Fruit fly (Drosophila melanogaster) whole organism, embryonic: Measurements from ENCODE around the gene CCDC53.

Experiments
- Atf6 ChIP-seq: fragments of 200-800 bp; sonication (Bioruptor generic); IDR thresholded peaks from 2 replicates; pipeline ENCODE4 v1.3.6; 2022; ENCODE audit warnings: missing biosample characterization, missing genetic modification characterization
- BEAF-32 ChIP-seq: fragments of 200-800 bp; sonication (Bioruptor generic); optimal IDR thresholded peaks from 3 replicates; lab custom pipeline; 2017; ENCODE audit warnings: missing biosample characterization, missing genetic modification characterization, mild to moderate bottlenecking, moderate library complexity, missing genetic modification reagents
- Bgb ChIP-seq: fragments of 200-800 bp; sonication (Bioruptor generic); IDR thresholded peaks from 2 replicates; pipeline ENCODE4 v1.3.6; 2022; ENCODE audit warnings: missing biosample characterization, missing genetic modification characterization; ENCODE audit not compliant: partially characterized antibody
- BtbVII ChIP-seq: fragments of 200-800 bp; sonication (Bioruptor generic); optimal IDR thresholded peaks from 3 replicates; lab custom pipeline; 2017; ENCODE audit warnings: missing biosample characterization, mild to moderate bottlenecking, missing genetic modification characterization
- CG10274 ChIP-seq: fragments of 200-800 bp; sonication (Bioruptor generic); optimal IDR thresholded peaks from 3 replicates; lab custom pipeline; 2017; ENCODE audit warnings: missing biosample characterization, mild to moderate bottlenecking, missing genetic modification characterization
- CG10366 ChIP-seq: fragments of 200-800 bp; sonication (Bioruptor generic); IDR thresholded peaks from 2 replicates; pipeline ENCODE4 v1.3.6; 2022; ENCODE audit warnings: missing biosample characterization, missing genetic modification characterization
- CG11504 ChIP-seq: fragments of 200-800 bp; sonication (Bioruptor generic); optimal IDR thresholded peaks from 3 replicates; lab custom pipeline; 2019; ENCODE audit warnings: missing biosample characterization, mild to moderate bottlenecking, missing genetic modification characterization, moderate library complexity
- CG11560 ChIP-seq: fragments of 200-800 bp; sonication (Bioruptor generic); IDR thresholded peaks from 3 replicates; pipeline ENCODE4 v1.3.6; 2022; ENCODE audit warnings: missing biosample characterization, missing genetic modification characterization
- CG12391 ChIP-seq: fragments of 200-800 bp; sonication (Bioruptor generic); optimal IDR thresholded peaks from 3 replicates; lab custom pipeline; 2018; ENCODE audit warnings: missing biosample characterization, mild to moderate bottlenecking, missing genetic modification characterization, moderate library complexity
- CG13123 ChIP-seq: fragments of 200-800 bp; sonication (Bioruptor generic); optimal IDR thresholded peaks from 2 replicates; lab custom pipeline; 2016; ENCODE audit warnings: missing biosample characterization, missing genetic modification characterization
- CG13287 ChIP-seq: fragments of 200-800 bp; sonication (Bioruptor generic); IDR thresholded peaks from 2 replicates; pipeline ENCODE4 v1.3.6; 2022; ENCODE audit warnings: missing biosample characterization, missing genetic modification characterization; ENCODE audit not compliant: partially characterized antibody
- CG13894 ChIP-seq: fragments of 200-800 bp; sonication (Bioruptor generic); optimal IDR thresholded peaks from 3 replicates; lab custom pipeline; 2018; ENCODE audit warnings: missing biosample characterization, mild to moderate bottlenecking, missing genetic modification characterization, moderate library complexity
- CG14710 ChIP-seq: fragments of 200-800 bp; sonication (Bioruptor generic); optimal IDR thresholded peaks from 3 replicates; lab custom pipeline; 2019; ENCODE audit warnings: missing biosample characterization, mild to moderate bottlenecking, missing genetic modification characterization, moderate library complexity
- CG15514 ChIP-seq: fragments of 200-800 bp; sonication (Bioruptor generic); optimal IDR thresholded peaks from 3 replicates; lab custom pipeline; 2017; ENCODE audit warnings: missing biosample characterization, missing genetic modification characterization, mild to moderate bottlenecking, moderate library complexity, missing genetic modification reagents
- CG15601 ChIP-seq: fragments of 200-800 bp; sonication (Bioruptor generic); optimal IDR thresholded peaks from 3 replicates; lab custom pipeline; 2019; ENCODE audit warnings: missing biosample characterization, mild to moderate bottlenecking, missing genetic modification characterization, moderate library complexity
- CG1647 ChIP-seq: fragments of 200-800 bp; sonication (Bioruptor generic); optimal IDR thresholded peaks from 3 replicates; lab custom pipeline; 2016; ENCODE audit warnings: missing biosample characterization, missing genetic modification characterization
- CG16779 ChIP-seq: fragments of 200-800 bp; sonication (Bioruptor generic); IDR thresholded peaks from 2 replicates; pipeline ENCODE4 v1.3.6; 2022; ENCODE audit warnings: missing biosample characterization, missing genetic modification characterization
- CG30020 ChIP-seq: fragments of 200-800 bp; optimal IDR thresholded peaks from 2 replicates; lab custom pipeline; 2019; ENCODE audit warnings: missing biosample characterization, mild to moderate bottlenecking, missing genetic modification characterization, moderate library complexity
- CG43689 ChIP-seq: fragments of 200-800 bp; sonication (Bioruptor generic); IDR thresholded peaks from 2 replicates; pipeline ENCODE4 v1.3.6; 2022; ENCODE audit warnings: missing biosample characterization, missing genetic modification characterization
- CG4854 ChIP-seq: fragments of 200-800 bp; sonication (Bioruptor generic); optimal IDR thresholded peaks from 2 replicates; lab custom pipeline; 2016; ENCODE audit warnings: missing biosample characterization, missing genetic modification characterization, inconsistent platforms
- CG6654 ChIP-seq: fragments of 200-800 bp; sonication (Bioruptor generic); optimal IDR thresholded peaks from 2 replicates; lab custom pipeline; 2017; ENCODE audit warnings: missing biosample characterization, mild to moderate bottlenecking, missing genetic modification characterization
- CG7963 ChIP-seq: fragments of 200-800 bp; sonication (Bioruptor generic); IDR thresholded peaks from 3 replicates; pipeline ENCODE4 v1.3.6; 2022; ENCODE audit warnings: missing biosample characterization, missing genetic modification characterization; ENCODE audit not compliant: partially characterized antibody
- CG9727 ChIP-seq: fragments of 200-800 bp; sonication (Bioruptor generic); optimal IDR thresholded peaks from 3 replicates; lab custom pipeline; 2017; ENCODE audit warnings: missing biosample characterization, mild to moderate bottlenecking, missing genetic modification characterization
- Camta ChIP-seq: fragments of 200-800 bp; sonication (Bioruptor generic); optimal IDR thresholded peaks from 2 replicates; lab custom pipeline; 2016; ENCODE audit warnings: missing biosample characterization, missing genetic modification characterization
- D19A ChIP-seq: fragments of 200-800 bp; optimal IDR thresholded peaks from 3 replicates; lab custom pipeline; 2019; ENCODE audit warnings: missing biosample characterization, mild to moderate bottlenecking, missing genetic modification characterization, moderate library complexity
- Dip2 ChIP-seq: fragments of 200-800 bp; sonication (Bioruptor generic); IDR thresholded peaks from 2 replicates; pipeline ENCODE4 v1.3.6; 2022; ENCODE audit warnings: missing biosample characterization, missing genetic modification characterization
- Doc2 ChIP-seq: fragments of 200-800 bp; sonication (Bioruptor generic); IDR thresholded peaks from 2 replicates; pipeline ENCODE4 v1.3.6; 2022; ENCODE audit warnings: missing biosample characterization, missing genetic modification characterization
- Fer3 ChIP-seq: fragments of 200-800 bp; sonication (Bioruptor generic); optimal IDR thresholded peaks from 2 replicates; lab custom pipeline; 2018; ENCODE audit warnings: missing biosample characterization, mild to moderate bottlenecking, missing genetic modification characterization, moderate library complexity
- HLH4C ChIP-seq: fragments of 200-800 bp; sonication (Bioruptor generic); IDR thresholded peaks from 3 replicates; pipeline ENCODE4 v1.3.6; 2022; ENCODE audit warnings: missing biosample characterization, missing genetic modification characterization; ENCODE audit not compliant: partially characterized antibody
- Med ChIP-seq: fragments of 200-800 bp; sonication (Bioruptor generic); peaks from one replicate; lab custom pipeline; 2016; ENCODE audit warnings: missing biosample characterization, missing genetic modification characterization, mild to moderate bottlenecking, inconsistent platforms, moderate library complexity
- Meics ChIP-seq: fragments of 200-800 bp; sonication (Bioruptor generic); optimal IDR thresholded peaks from 2 replicates; lab custom pipeline; 2017; ENCODE audit warnings: missing biosample characterization, mild to moderate bottlenecking, missing genetic modification characterization
- NFAT ChIP-seq: fragments of 200-800 bp; sonication (Bioruptor generic); IDR thresholded peaks from 2 replicates; pipeline ENCODE4 v1.3.6; 2022; ENCODE audit warnings: missing biosample characterization, missing genetic modification characterization
- NK7.1 ChIP-seq: fragments of 200-800 bp; sonication (Bioruptor generic); optimal IDR thresholded peaks from 3 replicates; lab custom pipeline; 2016; ENCODE audit warnings: missing biosample characterization, missing genetic modification characterization
- Neu2 ChIP-seq: fragments of 200-800 bp; sonication (Bioruptor generic); optimal IDR thresholded peaks from 3 replicates; lab custom pipeline; 2016; ENCODE audit warnings: missing biosample characterization, missing genetic modification characterization, borderline replicate concordance
- Poxn ChIP-seq: fragments of 200-800 bp; sonication (Bioruptor generic); IDR thresholded peaks from 2 replicates; pipeline ENCODE4 v1.3.6; 2022; ENCODE audit warnings: missing biosample characterization, missing genetic modification characterization
- Side ChIP-seq: fragments of 200-800 bp; sonication (Bioruptor generic); optimal IDR thresholded peaks from 2 replicates; lab custom pipeline; 2016; ENCODE audit warnings: missing biosample characterization, missing genetic modification characterization
- eyg ChIP-seq: fragments of 200-800 bp; sonication (Bioruptor generic); optimal IDR thresholded peaks from 3 replicates; lab custom pipeline; 2016; ENCODE audit warnings: missing biosample characterization, missing genetic modification characterization
- gem ChIP-seq: fragments of 200-800 bp; sonication (Bioruptor generic); optimal IDR thresholded peaks from 2 replicates; lab custom pipeline; 2019; ENCODE audit warnings: missing biosample characterization, mild to moderate bottlenecking, missing genetic modification characterization, moderate library complexity
- ind ChIP-seq: fragments of 200-800 bp; sonication (Bioruptor generic); optimal IDR thresholded peaks from 3 replicates; lab custom pipeline; 2016; ENCODE audit warnings: missing biosample characterization, missing genetic modification characterization
- klu ChIP-seq: fragments of 200-800 bp; sonication (Bioruptor generic); IDR thresholded peaks from 2 replicates; pipeline ENCODE4 v1.3.6; 2022; ENCODE audit warnings: missing biosample characterization, missing genetic modification characterization
- lab ChIP-seq: fragments of 200-800 bp; sonication (Bioruptor generic); optimal IDR thresholded peaks from 3 replicates; lab custom pipeline; 2017; ENCODE audit warnings: missing biosample characterization, missing genetic modification characterization, mild to moderate bottlenecking, moderate library complexity, missing genetic modification reagents
- nau ChIP-seq: fragments of 200-800 bp; sonication (Bioruptor generic); optimal IDR thresholded peaks from 3 replicates; lab custom pipeline; 2017; ENCODE audit warnings: missing biosample characterization, mild to moderate bottlenecking, missing genetic modification characterization, missing genetic modification reagents
- pita ChIP-seq: fragments of 200-800 bp; sonication (Bioruptor generic); optimal IDR thresholded peaks from 2 replicates; lab custom pipeline; 2017; ENCODE audit warnings: missing biosample characterization, mild to moderate bottlenecking, missing genetic modification characterization
- psq ChIP-seq: fragments of 200-800 bp; sonication (Bioruptor generic); optimal IDR thresholded peaks from 2 replicates; lab custom pipeline; 2017; ENCODE audit warnings: missing biosample characterization, missing genetic modification characterization
- row ChIP-seq: fragments of 200-800 bp; sonication (Bioruptor generic); IDR thresholded peaks from 3 replicates; pipeline ENCODE4 v1.3.6; 2022; ENCODE audit warnings: missing biosample characterization, missing genetic modification characterization
- schlank ChIP-seq: fragments of 200-800 bp; sonication (Bioruptor generic); optimal IDR thresholded peaks from 2 replicates; lab custom pipeline; 2018; ENCODE audit warnings: missing biosample characterization, mild to moderate bottlenecking, missing genetic modification characterization
- slp2 ChIP-seq: fragments of 200-800 bp; sonication (Bioruptor generic); optimal IDR thresholded peaks from 2 replicates; lab custom pipeline; 2016; ENCODE audit warnings: missing biosample characterization, missing genetic modification characterization
- zen2 ChIP-seq: fragments of 200-800 bp; sonication (Bioruptor generic); IDR thresholded peaks from 3 replicates; pipeline ENCODE4 v1.3.6; 2022; ENCODE audit warnings: missing biosample characterization, missing genetic modification characterization; ENCODE audit not compliant: partially characterized antibody

Gene CCDC53

DNA sequence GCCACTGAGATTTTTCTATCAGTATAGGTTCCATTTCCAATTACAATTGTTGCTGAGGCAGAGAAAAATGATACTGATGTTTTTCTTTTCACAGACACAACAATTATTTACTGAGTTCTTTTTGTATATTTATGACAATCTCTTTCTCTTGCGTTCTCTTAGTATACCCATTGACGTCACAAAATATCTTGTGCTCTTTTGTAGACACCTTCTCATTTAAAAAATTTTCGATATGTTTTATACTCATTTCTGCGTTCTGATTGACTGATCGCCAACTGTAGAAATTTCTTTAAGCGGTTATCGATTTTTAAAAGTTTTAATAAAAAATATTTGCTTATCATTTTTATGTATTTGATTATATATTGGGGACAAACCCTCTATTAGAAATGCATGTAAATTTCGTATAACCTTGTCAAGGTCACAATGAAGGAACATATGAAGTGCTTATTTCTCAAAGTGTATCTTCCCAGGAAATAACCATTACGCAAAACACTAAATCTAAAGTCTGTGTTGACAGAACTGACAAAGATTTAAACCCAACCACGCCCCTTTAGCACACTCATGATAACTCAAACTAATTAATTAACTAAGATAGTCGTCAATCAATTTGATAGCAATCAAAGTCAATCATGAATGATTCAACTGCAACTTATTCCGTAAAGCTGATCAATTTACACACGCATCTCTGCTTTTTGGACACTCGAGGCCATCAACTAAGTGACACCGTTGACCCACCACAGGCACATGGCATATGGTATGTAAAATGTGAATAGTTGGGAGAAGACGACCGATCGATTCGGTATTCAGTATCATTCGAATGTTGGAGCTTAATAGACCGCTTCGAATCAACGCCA lies 30.1 kb upstream of the CCDC53 start, which contains the start of the genes Glyat and Tg (continued):
- no peak for TF ChIP-seq CG43689 (GFP tag; lab: Robert Waterston, UW)
- no peak for TF ChIP-seq CG15514 (GFP tag; lab: Kevin White, UChicago)
- 0 out of 3 replicates have a peak, but pooled peaks have one; percentile 43 for TF ChIP-seq CG7963 (GFP tag; lab: Robert Waterston, UW)
- TF ChIP-seq Side (GFP tag; lab: Kevin White, UChicago), result no peak
- peak; percentile 60 for TF ChIP-seq row (GFP tag; lab: Robert Waterston, UW)
- TF ChIP-seq pita, result no peak
- no peak for TF ChIP-seq CG9727 (GFP tag; lab: Kevin White, UChicago)
- TF ChIP-seq NFAT (GFP tag; lab: Robert Waterston, UW), result peak; percentile 61
- no peak for TF ChIP-seq Neu2
- no peak for TF ChIP-seq eyg
- 0 out of 2 replicates have a peak, but pooled peaks have one; percentile 54 for TF ChIP-seq CG16779
- no peak for TF ChIP-seq slp2 (GFP tag; lab: Kevin White, UChicago)
- no peak for TF ChIP-seq klu (GFP tag; lab: Robert Waterston, UW)
- TF ChIP-seq CG10274 (GFP tag; lab: Kevin White, UChicago), result no peak
- no peak for TF ChIP-seq Doc2 (GFP tag; lab: Robert Waterston, UW)
- TF ChIP-seq D19A (tag; lab: Kevin White, UChicago), result peak; percentile 1
- no peak for TF ChIP-seq nau
- no peak for TF ChIP-seq CG14710
- TF ChIP-seq CG10366 (GFP tag; lab: Robert Waterston, UW), result no peak
- no peak for TF ChIP-seq NK7.1 (GFP tag; lab: Kevin White, UChicago)
- TF ChIP-seq CG11560 (tag; lab: Robert Waterston, UW), result no peak
- TF ChIP-seq CG4854, result no peak
- peak; percentile 15 for TF ChIP-seq BEAF-32 (GFP tag; lab: Kevin White, UChicago)
- peak; percentile 47 for TF ChIP-seq gem (tag; lab: Kevin White, UChicago)
- peak; percentile 68; the same call in 2 of the 3 replicates for TF ChIP-seq zen2
- TF ChIP-seq Poxn, result no peak
- TF ChIP-seq HLH4C (GFP tag; lab: Robert Waterston, UW), result peak; percentile 66
- peak; percentile 33; the same call in 1 of the 2 replicates for TF ChIP-seq Bgb (GFP tag; lab: Robert Waterston, UW)
- TF ChIP-seq CG11504 (tag; lab: Kevin White, UChicago), result peak; percentile 51
- peak; percentile 56 for TF ChIP-seq CG15601
- peak; percentile 33 for TF ChIP-seq BtbVII (GFP tag; lab: Kevin White, UChicago)
- TF ChIP-seq Med (GFP tag; lab: Kevin White, UChicago), result peak; percentile 84
- peak; percentile 65 for TF ChIP-seq CG13287 (GFP tag; lab: Robert Waterston, UW)
- TF ChIP-seq CG1647 (GFP tag; lab: Kevin White, UChicago), result no peak
- no peak for TF ChIP-seq Dip2 (GFP tag; lab: Robert Waterston, UW)
- TF ChIP-seq psq, result no peak
- TF ChIP-seq CG30020, result peak; percentile 2
- TF ChIP-seq CG6654 (GFP tag; lab: Kevin White, UChicago), result no peak
- TF ChIP-seq lab, result peak; percentile 37
- peak; percentile 62 for TF ChIP-seq Atf6
- TF ChIP-seq CG13894 (tag; lab: Kevin White, UChicago), result no peak
- TF ChIP-seq ind (GFP tag; lab: Kevin White, UChicago), result no peak
- no peak for TF ChIP-seq CG13123 (GFP tag; lab: Kevin White, UChicago)
- TF ChIP-seq Camta (GFP tag; lab: Kevin White, UChicago), result no peak
- TF ChIP-seq CG12391 (tag; lab: Kevin White, UChicago), result peak; percentile 40
- TF ChIP-seq schlank (tag; lab: Kevin White, UChicago), result no peak
- peak; percentile 31 for TF ChIP-seq Fer3
- peak; percentile 20 for TF ChIP-seq Meics
